Worm (Caenorhabditis elegans): ENCODE measurements around the gene myrf-1.

The myrf-1 gene

DNA sequence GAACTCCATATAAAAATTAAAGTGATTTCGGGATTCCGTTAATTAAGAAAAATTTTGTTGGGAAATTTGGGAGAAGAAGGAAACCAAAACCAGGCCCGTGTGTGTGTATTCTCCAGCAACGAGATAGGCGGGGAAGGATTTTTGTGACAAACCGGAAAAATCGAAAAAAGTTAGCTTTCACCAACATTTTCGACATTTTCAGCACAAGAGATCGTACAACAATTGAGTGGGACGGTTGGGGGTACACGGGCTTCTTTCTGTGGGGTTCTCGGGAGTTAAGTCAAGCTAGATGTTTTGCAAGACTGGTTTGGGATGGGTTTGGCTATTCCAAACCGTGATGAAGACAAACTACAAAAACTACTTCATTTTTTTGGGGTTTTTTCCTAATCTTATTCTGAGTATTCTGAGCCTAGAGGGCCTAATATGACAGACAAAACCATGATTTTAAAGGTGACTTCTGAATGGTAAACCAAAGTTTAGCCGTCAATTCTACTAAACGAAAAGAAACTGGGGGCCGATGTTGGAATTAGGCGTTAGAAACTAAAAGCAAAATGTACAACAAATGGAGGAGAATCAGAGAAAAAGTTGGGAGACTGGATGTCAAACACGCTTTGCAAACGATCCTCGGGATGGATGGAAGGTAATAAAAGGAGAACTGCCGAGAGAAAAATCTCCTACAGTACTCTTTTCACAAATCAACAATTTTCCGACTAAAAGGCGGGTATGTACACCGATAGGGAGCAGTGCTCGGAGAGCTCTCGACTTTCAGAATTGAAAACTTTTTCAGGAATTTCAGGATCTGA is 40.5 kb upstream of the myrf-1 start:
- TF ChIP-seq zip-8 (tag; optimal IDR thresholded peaks at IDR 0.05) (no peak), cnd-1 (tag; optimal IDR thresholded peaks at IDR 0.05) (peak; percentile 29)

DNA sequence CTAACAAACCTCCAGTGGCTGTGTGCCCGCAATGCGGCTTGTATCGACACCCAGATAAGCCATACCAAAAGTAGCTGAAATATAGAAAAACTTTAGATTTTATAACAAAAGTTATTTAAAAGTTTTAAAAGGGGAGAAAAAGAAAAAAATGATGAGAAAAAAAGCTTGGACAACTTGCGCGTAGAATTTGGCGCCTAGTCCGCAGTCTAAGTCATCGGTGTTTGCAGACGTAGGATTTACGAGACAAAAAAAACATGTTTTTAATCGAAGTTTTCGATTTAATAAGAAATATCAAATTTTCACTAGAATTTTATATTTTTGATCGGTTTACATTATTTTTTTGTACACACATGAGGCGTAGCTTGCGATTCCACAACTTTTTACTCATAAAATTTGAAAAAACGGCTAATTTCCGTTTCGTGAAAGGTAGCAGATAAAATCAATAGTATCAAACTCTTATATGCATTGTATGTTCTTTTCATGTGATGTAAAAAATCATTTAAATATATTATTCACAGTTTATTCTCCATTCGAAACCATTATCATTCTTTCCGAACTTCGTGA is 39.7 kb upstream of the myrf-1 start, which contains the start of gene pro-1:
TSS of gene pro-1 (minus strand) at position 74 of the 564 bp plus-strand sequence.
- TF ChIP-seq hlh-1 (tag; optimal IDR thresholded peaks at IDR 0.05) (no peak), mep-1 (tag; optimal IDR thresholded peaks at IDR 0.05) (peak; percentile 21), pha-4 (tag; optimal IDR thresholded peaks at IDR 0.05) (peak; percentile 5), ceh-83 (GFP tag; optimal IDR thresholded peaks at IDR 0.05) (peak; percentile 43), mls-2 (tag; optimal IDR thresholded peaks at IDR 0.05) (no peak), sem-2 (GFP tag; optimal IDR thresholded peaks at IDR 0.05) (peak; percentile 14), lin-32 (GFP tag; optimal IDR thresholded peaks at IDR 0.05) (no peak), bed-3 (GFP tag; optimal IDR thresholded peaks at IDR 0.05) (peak; percentile 27), drap-1 (GFP tag; optimal IDR thresholded peaks at IDR 0.05) (no peak), nhr-2 (tag; optimal IDR thresholded peaks at IDR 0.05) (no peak), blmp-1 (tag; optimal IDR thresholded peaks at IDR 0.05) (no peak), snpc-4 (tag; optimal IDR thresholded peaks at IDR 0.05) (no peak), flh-1 (GFP tag; optimal IDR thresholded peaks at IDR 0.05) (no peak), elt-3 (tag; optimal IDR thresholded peaks at IDR 0.05) (no peak), lsy-2 (tag; optimal IDR thresholded peaks at IDR 0.05) (peak; percentile 55), unc-62 (GFP tag; optimal IDR thresholded peaks at IDR 0.05) (peak; percentile 41), sptf-1 (tag; optimal IDR thresholded peaks at IDR 0.05) (peak; percentile 77), nhr-237 (tag; optimal IDR thresholded peaks at IDR 0.05) (peak; percentile 52), ceh-39 (tag; optimal IDR thresholded peaks at IDR 0.05) (peak; percentile 57), M03D4.4 (tag; optimal IDR thresholded peaks at IDR 0.05) (peak; percentile 45), lin-13 (tag; optimal IDR thresholded peaks at IDR 0.05) (no peak), elt-1 (tag; optimal IDR thresholded peaks at IDR 0.05; ENCODE audit: borderline replicate concordance, insufficient read depth) (no peak), ztf-11 (tag; optimal IDR thresholded peaks at IDR 0.05) (peak; percentile 16), ces-1 (GFP tag; optimal IDR thresholded peaks at IDR 0.05) (peak; percentile 46)

DNA sequence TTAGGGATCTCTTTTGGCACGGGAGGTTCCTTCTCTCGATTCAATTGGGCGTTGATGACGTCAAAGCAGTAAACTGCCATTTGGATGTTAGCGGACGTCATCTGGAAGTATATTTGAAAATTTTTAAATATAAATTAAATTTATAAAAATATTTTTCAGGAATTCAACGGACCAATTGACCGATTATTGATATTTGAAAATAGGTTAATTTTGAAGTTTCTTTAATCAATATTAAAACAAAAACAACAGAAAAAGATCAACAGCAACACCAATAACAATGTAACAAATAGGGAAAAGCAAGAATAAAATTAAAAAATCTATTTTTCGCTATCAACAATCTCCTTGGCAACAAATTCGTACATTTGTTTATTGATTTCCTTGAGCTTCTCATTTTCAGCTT is 36.9 kb upstream of the myrf-1 start, which contains the start of gene R166.3:
TSS of gene R166.3 (minus strand) at position 101 of the 400 bp plus-strand sequence.
- TF ChIP-seq tbx-8 (GFP tag; optimal IDR thresholded peaks at IDR 0.05) = no peak
- TF ChIP-seq elt-3 (tag; optimal IDR thresholded peaks at IDR 0.05) = no peak
- no peak for TF ChIP-seq bed-3 (GFP tag; optimal IDR thresholded peaks at IDR 0.05)

DNA sequence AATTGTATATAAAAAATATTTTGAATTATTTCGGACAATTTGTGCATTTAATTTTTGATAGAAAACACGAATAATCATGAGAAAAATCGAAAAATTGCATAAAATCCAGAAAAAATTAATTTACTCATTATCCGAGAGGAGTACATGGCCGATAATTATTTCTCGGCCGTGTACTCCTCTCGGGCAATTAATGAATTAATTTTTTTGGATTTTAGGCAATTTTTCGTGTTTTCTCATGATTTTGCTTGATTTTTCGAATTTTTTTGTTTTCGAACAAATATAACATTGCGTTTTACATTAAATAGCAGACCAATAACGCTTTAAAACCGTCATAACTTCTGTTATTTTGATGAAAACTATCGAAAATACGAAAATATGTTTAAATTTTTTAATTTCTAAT is 35.6 kb upstream of the myrf-1 start:
- TF ChIP-seq flh-1 (GFP tag; optimal IDR thresholded peaks at IDR 0.05) = no peak
- no peak for TF ChIP-seq nhr-237 (tag; optimal IDR thresholded peaks at IDR 0.05)
- no peak for TF ChIP-seq lsy-2 (tag; optimal IDR thresholded peaks at IDR 0.05)
- no peak for TF ChIP-seq bed-3 (GFP tag; optimal IDR thresholded peaks at IDR 0.05)
- no peak for TF ChIP-seq ces-1 (GFP tag; optimal IDR thresholded peaks at IDR 0.05)
- no peak for TF ChIP-seq ham-2 (GFP tag; optimal IDR thresholded peaks at IDR 0.05)
- no peak for TF ChIP-seq sem-2 (GFP tag; optimal IDR thresholded peaks at IDR 0.05)
- no peak for TF ChIP-seq pha-4 (tag; optimal IDR thresholded peaks at IDR 0.05)
- TF ChIP-seq unc-39 (tag; optimal IDR thresholded peaks at IDR 0.05) = no peak
- no peak for TF ChIP-seq hlh-1 (tag; optimal IDR thresholded peaks at IDR 0.05)
- no peak for TF ChIP-seq unc-120 (tag; optimal IDR thresholded peaks at IDR 0.05; ENCODE audit: poor library complexity, severe bottlenecking)
- no peak for TF ChIP-seq snpc-4 (tag; optimal IDR thresholded peaks at IDR 0.05)
- no peak for TF ChIP-seq elt-1 (tag; optimal IDR thresholded peaks at IDR 0.05; ENCODE audit: borderline replicate concordance, insufficient read depth)
- TF ChIP-seq nhr-2 (tag; optimal IDR thresholded peaks at IDR 0.05) = no peak
- TF ChIP-seq nhr-12 (tag; optimal IDR thresholded peaks at IDR 0.05) = no peak
- no peak for TF ChIP-seq unc-62 (GFP tag; optimal IDR thresholded peaks at IDR 0.05)
- TF ChIP-seq lin-32 (GFP tag; optimal IDR thresholded peaks at IDR 0.05) = no peak
- no peak for TF ChIP-seq M03D4.4 (tag; optimal IDR thresholded peaks at IDR 0.05)
- no peak for TF ChIP-seq mab-5 (tag; optimal IDR thresholded peaks at IDR 0.05)
